Fruit fly (Drosophila melanogaster) whole organism, prepupa: ENCODE results near the gene CG43331.

Experiments
- CG6276 ChIP-seq: fragments of 200-800 bp; sonication (Bioruptor generic); optimal IDR thresholded peaks from 2 replicates; lab custom pipeline; 2017; ENCODE audit warnings: missing biosample characterization, mild to moderate bottlenecking, missing genetic modification characterization
- CG6854 ChIP-seq: fragments of 200-800 bp; sonication (Bioruptor generic); optimal IDR thresholded peaks from 2 replicates; lab custom pipeline; 2017; ENCODE audit warnings: missing biosample characterization, mild to moderate bottlenecking, missing genetic modification characterization
- Met ChIP-seq: fragments of 200-800 bp; sonication (Bioruptor generic); optimal IDR thresholded peaks from 3 replicates; lab custom pipeline; 2016; ENCODE audit warnings: missing biosample characterization, missing genetic modification characterization
- svp ChIP-seq: fragments of 200-800 bp; sonication (Bioruptor generic); peaks from one replicate; lab custom pipeline; 2016; ENCODE audit warnings: missing biosample characterization, missing genetic modification characterization

DNA sequence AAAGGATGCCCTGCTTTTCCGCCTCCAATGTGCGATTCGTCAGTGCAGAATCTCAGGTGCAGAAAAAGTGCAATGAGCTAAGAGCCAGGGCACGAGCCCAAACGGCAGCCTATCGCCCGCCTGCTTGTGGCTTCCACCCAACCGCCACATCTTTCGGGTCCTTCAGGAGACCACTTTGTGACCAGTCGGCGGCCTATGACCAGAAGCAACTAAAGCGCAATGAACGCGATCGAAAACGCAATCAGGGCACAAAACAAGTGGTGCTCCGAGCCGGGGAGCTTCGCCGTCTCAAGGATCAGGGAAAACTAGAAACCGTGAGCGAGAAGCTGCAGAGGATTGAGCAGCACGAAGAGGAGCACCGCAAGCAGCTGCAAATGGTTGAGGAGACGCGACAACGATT, 49.3 kb downstream of the CG43331 start, which contains the start of gene CG11449:
- TF ChIP-seq svp (no peak), Met (no peak), CG6276 (GFP tag; lab: Kevin White, UChicago) (no peak), CG6854 (GFP tag; lab: Kevin White, UChicago) (no peak)
